Fruit fly (Drosophila melanogaster) whole organism, prepupa: ENCODE results near the gene CG6026.

ENCODE experiments used
- Blimp-1 ChIP-seq: fragments of 200-800 bp; sonication (Bioruptor generic); optimal IDR thresholded peaks from 3 replicates; lab custom pipeline; 2017; ENCODE audit warnings: missing biosample characterization, missing genetic modification characterization, mild to moderate bottlenecking, moderate library complexity, missing genetic modification reagents
- CG10631 ChIP-seq: fragments of 200-800 bp; sonication (Bioruptor generic); optimal IDR thresholded peaks from 2 replicates; lab custom pipeline; 2016; ENCODE audit warnings: missing biosample characterization, missing genetic modification characterization
- CG10669 ChIP-seq: fragments of 200-800 bp; sonication (Bioruptor generic); optimal IDR thresholded peaks from 3 replicates; lab custom pipeline; 2018; ENCODE audit warnings: missing biosample characterization, mild to moderate bottlenecking, missing genetic modification characterization, moderate library complexity
- CG11294 ChIP-seq: fragments of 200-800 bp; sonication (Bioruptor generic); IDR thresholded peaks from 2 replicates; pipeline ENCODE4 v1.3.6; 2022; ENCODE audit warnings: missing biosample characterization, missing genetic modification characterization
- CG11762 ChIP-seq: fragments of 200-800 bp; sonication (Bioruptor generic); optimal IDR thresholded peaks from 3 replicates; lab custom pipeline; 2016; ENCODE audit warnings: missing biosample characterization, missing genetic modification characterization; ENCODE audit not compliant: insufficient read depth
- CG11902 ChIP-seq: fragments of 200-800 bp; sonication (Bioruptor generic); optimal IDR thresholded peaks from 3 replicates; lab custom pipeline; 2016; ENCODE audit warnings: missing biosample characterization, missing genetic modification characterization
- CG1621 ChIP-seq: fragments of 200-800 bp; sonication (Bioruptor generic); optimal IDR thresholded peaks from 3 replicates; lab custom pipeline; 2018; ENCODE audit warnings: missing biosample characterization, mild to moderate bottlenecking, missing genetic modification characterization
- CG16779 ChIP-seq: fragments of 200-800 bp; sonication (Bioruptor generic); optimal IDR thresholded peaks from 3 replicates; lab custom pipeline; 2017; ENCODE audit warnings: missing biosample characterization, mild to moderate bottlenecking, missing genetic modification characterization
- CG3032 ChIP-seq: fragments of 200-800 bp; optimal IDR thresholded peaks from 2 replicates; lab custom pipeline; 2019; ENCODE audit warnings: missing biosample characterization, mild to moderate bottlenecking, missing genetic modification characterization, moderate library complexity
- CG31627 ChIP-seq: fragments of 200-800 bp; sonication (Bioruptor generic); optimal IDR thresholded peaks from 3 replicates; lab custom pipeline; 2016; ENCODE audit warnings: missing biosample characterization, missing genetic modification characterization
- CG32006 ChIP-seq: fragments of 200-800 bp; sonication (Bioruptor generic); optimal IDR thresholded peaks from 3 replicates; lab custom pipeline; 2017; ENCODE audit warnings: missing biosample characterization, mild to moderate bottlenecking, missing genetic modification characterization
- CG34406 ChIP-seq: fragments of 200-800 bp; sonication (Bioruptor generic); optimal IDR thresholded peaks from 3 replicates; lab custom pipeline; 2016; ENCODE audit warnings: missing biosample characterization, missing genetic modification characterization
- CG3919 ChIP-seq: fragments of 200-800 bp; sonication (Bioruptor generic); optimal IDR thresholded peaks from 3 replicates; lab custom pipeline; 2016; ENCODE audit warnings: missing biosample characterization, missing genetic modification characterization
- CG4318 ChIP-seq: fragments of 200-800 bp; sonication (Bioruptor generic); optimal IDR thresholded peaks from 3 replicates; lab custom pipeline; 2017; ENCODE audit warnings: missing biosample characterization, mild to moderate bottlenecking, missing genetic modification characterization
- CG6163 ChIP-seq: fragments of 200-800 bp; sonication (Bioruptor generic); IDR thresholded peaks from 3 replicates; pipeline ENCODE4 v1.3.6; 2022; ENCODE audit warnings: missing biosample characterization, missing genetic modification characterization
- CG6792 ChIP-seq: fragments of 200-800 bp; sonication (Bioruptor generic); optimal IDR thresholded peaks from 3 replicates; lab custom pipeline; 2016; ENCODE audit warnings: missing biosample characterization, missing genetic modification characterization
- CG6854 ChIP-seq: fragments of 200-800 bp; sonication (Bioruptor generic); optimal IDR thresholded peaks from 2 replicates; lab custom pipeline; 2017; ENCODE audit warnings: missing biosample characterization, mild to moderate bottlenecking, missing genetic modification characterization
- CG7368 ChIP-seq: fragments of 200-800 bp; sonication (Bioruptor generic); optimal IDR thresholded peaks from 3 replicates; lab custom pipeline; 2016; ENCODE audit warnings: missing biosample characterization, missing genetic modification characterization
- CG8119 ChIP-seq: fragments of 200-800 bp; sonication (Bioruptor generic); IDR thresholded peaks from 3 replicates; pipeline ENCODE4 v1.3.6; 2022; ENCODE audit warnings: missing biosample characterization, missing genetic modification characterization
- CG8319 ChIP-seq: fragments of 200-800 bp; sonication (Bioruptor generic); optimal IDR thresholded peaks from 3 replicates; lab custom pipeline; 2016; ENCODE audit warnings: missing biosample characterization, missing genetic modification characterization
- CG8632 ChIP-seq: fragments of 200-800 bp; sonication (Bioruptor generic); optimal IDR thresholded peaks from 3 replicates; lab custom pipeline; 2016; ENCODE audit warnings: missing biosample characterization, missing genetic modification characterization
- CG9139 ChIP-seq: fragments of 200-800 bp; sonication (Bioruptor generic); optimal IDR thresholded peaks from 3 replicates; lab custom pipeline; 2017; ENCODE audit warnings: missing biosample characterization, mild to moderate bottlenecking, missing genetic modification characterization
- Eip75B ChIP-seq: fragments of 200-800 bp; sonication (Bioruptor generic); optimal IDR thresholded peaks from 3 replicates; lab custom pipeline; 2016; ENCODE audit warnings: missing biosample characterization, missing genetic modification characterization
- Eip78C ChIP-seq: fragments of 200-800 bp; sonication (Bioruptor generic); peaks from one replicate; lab custom pipeline; 2016; ENCODE audit warnings: missing biosample characterization, missing genetic modification characterization
- Eip93F ChIP-seq: fragments of 200-800 bp; sonication (Bioruptor generic); optimal IDR thresholded peaks from 2 replicates; lab custom pipeline; 2016; ENCODE audit warnings: missing biosample characterization, mild to moderate bottlenecking, missing genetic modification characterization
- Ets96B ChIP-seq: fragments of 200-800 bp; optimal IDR thresholded peaks from 2 replicates; lab custom pipeline; 2019; ENCODE audit warnings: missing biosample characterization, mild to moderate bottlenecking, missing genetic modification characterization, moderate library complexity
- Gug ChIP-seq: fragments of 200-800 bp; sonication (Bioruptor generic); IDR thresholded peaks from 2 replicates; pipeline ENCODE4 v1.3.6; 2022; ENCODE audit warnings: missing biosample characterization, missing genetic modification characterization
- Hr38 ChIP-seq: sonication (Bioruptor generic); optimal IDR thresholded peaks from 2 replicates; lab custom pipeline; 2016; ENCODE audit warnings: missing biosample characterization, missing genetic modification characterization
- Hr39 ChIP-seq: fragments of 200-800 bp; sonication (Bioruptor generic); optimal IDR thresholded peaks from 2 replicates; lab custom pipeline; 2016; ENCODE audit warnings: missing biosample characterization, missing genetic modification characterization
- Met ChIP-seq: fragments of 200-800 bp; sonication (Bioruptor generic); optimal IDR thresholded peaks from 3 replicates; lab custom pipeline; 2016; ENCODE audit warnings: missing biosample characterization, missing genetic modification characterization
- Smox ChIP-seq: fragments of 200-800 bp; sonication (Bioruptor generic); optimal IDR thresholded peaks from 3 replicates; lab custom pipeline; 2016; ENCODE audit warnings: missing biosample characterization, missing genetic modification characterization
- Sox102F ChIP-seq: fragments of 200-800 bp; sonication (Bioruptor generic); optimal IDR thresholded peaks from 2 replicates; lab custom pipeline; 2016; ENCODE audit warnings: missing biosample characterization, mild to moderate bottlenecking, missing genetic modification characterization
- Sox14 ChIP-seq: fragments of 200-800 bp; sonication (Bioruptor generic); optimal IDR thresholded peaks from 3 replicates; lab custom pipeline; 2016; ENCODE audit warnings: missing biosample characterization, missing genetic modification characterization
- Sox15 ChIP-seq: fragments of 200-800 bp; sonication (Bioruptor generic); optimal IDR thresholded peaks from 3 replicates; lab custom pipeline; 2016; ENCODE audit warnings: missing biosample characterization, missing genetic modification characterization
- achi ChIP-seq: fragments of 200-800 bp; sonication (Bioruptor generic); optimal IDR thresholded peaks from 3 replicates; lab custom pipeline; 2016; ENCODE audit warnings: missing biosample characterization, missing genetic modification characterization
- acj6 ChIP-seq: fragments of 200-800 bp; sonication (Bioruptor generic); optimal IDR thresholded peaks from 3 replicates; lab custom pipeline; 2016; ENCODE audit warnings: missing biosample characterization, missing genetic modification characterization
- cyc ChIP-seq: fragments of 200-800 bp; sonication (Bioruptor generic); optimal IDR thresholded peaks from 3 replicates; lab custom pipeline; 2016; ENCODE audit warnings: missing biosample characterization, missing genetic modification characterization
- dsx ChIP-seq: fragments of 200-800 bp; optimal IDR thresholded peaks from 3 replicates; lab custom pipeline; 2019; ENCODE audit warnings: missing biosample characterization, mild to moderate bottlenecking, missing genetic modification characterization, moderate library complexity; ENCODE audit not compliant: poor library complexity, severe bottlenecking
- eg ChIP-seq: fragments of 200-800 bp; sonication (Bioruptor generic); IDR thresholded peaks from 3 replicates; pipeline ENCODE4 v1.3.6; 2022; ENCODE audit warnings: missing biosample characterization, missing genetic modification characterization
- esn ChIP-seq: fragments of 200-800 bp; sonication (Bioruptor generic); optimal IDR thresholded peaks from 2 replicates; lab custom pipeline; 2016; ENCODE audit warnings: missing biosample characterization, mild to moderate bottlenecking, missing genetic modification characterization, moderate library complexity
- fd59A ChIP-seq: fragments of 200-800 bp; sonication (Bioruptor generic); optimal IDR thresholded peaks from 2 replicates; lab custom pipeline; 2017; ENCODE audit warnings: missing biosample characterization, mild to moderate bottlenecking, missing genetic modification characterization, missing genetic modification reagents
- fd85E ChIP-seq: fragments of 200-800 bp; sonication (Bioruptor generic); optimal IDR thresholded peaks from 3 replicates; lab custom pipeline; 2016; ENCODE audit warnings: missing biosample characterization, missing genetic modification characterization
- fkh ChIP-seq: fragments of 200-800 bp; sonication (Bioruptor generic); optimal IDR thresholded peaks from 3 replicates; lab custom pipeline; 2017; ENCODE audit warnings: missing biosample characterization, mild to moderate bottlenecking, missing genetic modification characterization, moderate library complexity
- pdm3 ChIP-seq: fragments of 200-800 bp; sonication (Bioruptor generic); optimal IDR thresholded peaks from 3 replicates; lab custom pipeline; 2016; ENCODE audit warnings: missing biosample characterization, missing genetic modification characterization
- spab ChIP-seq: fragments of 200-800 bp; sonication (Bioruptor generic); optimal IDR thresholded peaks from 2 replicates; lab custom pipeline; 2017; ENCODE audit warnings: missing biosample characterization, mild to moderate bottlenecking, missing genetic modification characterization, missing genetic modification reagents
- ss ChIP-seq, 2 experiments: fragments of 200-800 bp; sonication (Bioruptor generic); optimal IDR thresholded peaks; 2 replicates in 1 of 2; 3 replicates in 1 of 2; lab custom pipeline; 2017 to 2018; ENCODE audit warnings: mild to moderate bottlenecking in 2 of 2, missing biosample characterization in 2 of 2, missing genetic modification characterization in 2 of 2, moderate library complexity in 1 of 2
- topi ChIP-seq: fragments of 200-800 bp; sonication (Bioruptor generic); optimal IDR thresholded peaks from 3 replicates; lab custom pipeline; 2016; ENCODE audit warnings: missing biosample characterization, missing genetic modification characterization
- vri ChIP-seq: fragments of 200-800 bp; sonication (Bioruptor generic); optimal IDR thresholded peaks from 3 replicates; lab custom pipeline; 2016; ENCODE audit warnings: missing biosample characterization, mild to moderate bottlenecking, missing genetic modification characterization

Gene CG6026

dm6 chr3R:19033238-19033637 is at the start of gene CG6026:
CG6026 (plus strand) TSS chr3R:19033538.
- peak; percentile 17 for TF ChIP-seq CG6854
- TF ChIP-seq CG11294 (GFP tag; lab: Robert Waterston, UW), result no peak
- no peak for TF ChIP-seq fd59A
- TF ChIP-seq cyc (GFP tag; lab: Kevin White, UChicago), result no peak
- TF ChIP-seq eg (GFP tag; lab: Robert Waterston, UW), result 0 out of 3 replicates have a peak, but pooled peaks have one; percentile 22
- no peak for TF ChIP-seq CG10631
- TF ChIP-seq Gug (GFP tag; lab: Robert Waterston, UW), result no peak
- peak; percentile 37 for TF ChIP-seq Eip78C
- peak; percentile 19; the same call in 1 of the 3 replicates for TF ChIP-seq CG8119 (GFP tag; lab: Robert Waterston, UW)
- TF ChIP-seq CG6792 (GFP tag; lab: Kevin White, UChicago), result no peak

- TF ChIP-seq CG8119 (GFP tag; lab: Robert Waterston, UW), result peak; percentile 76
- TF ChIP-seq Sox15 (GFP tag; lab: Kevin White, UChicago), result peak; percentile 66
- peak; percentile 74 for TF ChIP-seq CG32006 (GFP tag; lab: Kevin White, UChicago)
- no peak for TF ChIP-seq Blimp-1 (GFP tag; lab: Kevin White, UChicago)
- TF ChIP-seq topi (GFP tag; lab: Kevin White, UChicago), result peak; percentile 58
- TF ChIP-seq ss (GFP tag; optimal IDR thresholded peaks at IDR 0.05; lab: Kevin White, UChicago), result peak in 1 of 2 experiments; percentile 56
- TF ChIP-seq esn (GFP tag; lab: Kevin White, UChicago), result peak; percentile 75
- no peak for TF ChIP-seq CG1621 (tag; lab: Kevin White, UChicago)
- peak; percentile 74 for TF ChIP-seq vri (GFP tag; lab: Kevin White, UChicago)
- peak; percentile 55 for TF ChIP-seq CG11762 (GFP tag; lab: Kevin White, UChicago)
- TF ChIP-seq CG3919 (GFP tag; lab: Kevin White, UChicago), result peak; percentile 56
- no peak for TF ChIP-seq fd85E
- TF ChIP-seq Eip78C, result peak; percentile 79
- peak; percentile 58 for TF ChIP-seq Eip93F
- TF ChIP-seq Sox102F, result peak; percentile 78
- peak; percentile 83 for TF ChIP-seq CG34406
- peak; percentile 90 for TF ChIP-seq fkh (GFP tag; lab: Kevin White, UChicago)
- peak; percentile 76 for TF ChIP-seq Met
- TF ChIP-seq pdm3 (GFP tag; lab: Kevin White, UChicago), result peak; percentile 72
- no peak for TF ChIP-seq CG6854
- TF ChIP-seq CG11294 (GFP tag; lab: Robert Waterston, UW), result peak; percentile 61; the same call in 1 of the 2 replicates
- peak; percentile 61 for TF ChIP-seq CG10669
- TF ChIP-seq CG4318 (GFP tag; lab: Kevin White, UChicago), result peak; percentile 36
- TF ChIP-seq Hr38 (GFP tag; lab: Kevin White, UChicago), result no peak
- TF ChIP-seq spab (GFP tag; lab: Kevin White, UChicago), result no peak
- TF ChIP-seq CG3032, result peak; percentile 68
- TF ChIP-seq dsx, result peak; percentile 70
- TF ChIP-seq Sox14 (GFP tag; lab: Kevin White, UChicago), result peak; percentile 63
- TF ChIP-seq achi (GFP tag; lab: Kevin White, UChicago), result peak; percentile 76
- TF ChIP-seq Smox (GFP tag; lab: Kevin White, UChicago), result peak; percentile 78
- TF ChIP-seq Eip75B, result peak; percentile 62
- TF ChIP-seq Ets96B (tag; lab: Kevin White, UChicago), result peak; percentile 73
- peak; percentile 54 for TF ChIP-seq Hr39
- TF ChIP-seq CG11902, result peak; percentile 10
- peak; percentile 41 for TF ChIP-seq fd59A
- TF ChIP-seq CG8319 (GFP tag; lab: Kevin White, UChicago), result peak; percentile 37
- no peak for TF ChIP-seq CG9139
- peak; percentile 66 for TF ChIP-seq CG31627 (GFP tag; lab: Kevin White, UChicago)
- peak; percentile 71 for TF ChIP-seq CG8632 (GFP tag; lab: Kevin White, UChicago)
- no peak for TF ChIP-seq CG16779 (tag; lab: Kevin White, UChicago)
- TF ChIP-seq Gug (GFP tag; lab: Robert Waterston, UW), result peak; percentile 69; the same call in 1 of the 2 replicates
- TF ChIP-seq CG6163 (GFP tag; lab: Robert Waterston, UW), result peak; percentile 86
- TF ChIP-seq CG10631, result peak; percentile 76
- TF ChIP-seq CG7368 (GFP tag; lab: Kevin White, UChicago), result peak; percentile 49
- peak; percentile 83 for TF ChIP-seq acj6 (GFP tag; lab: Kevin White, UChicago)
- peak; percentile 90 for TF ChIP-seq eg (GFP tag; lab: Robert Waterston, UW)
Observed at dm6 chr3R:18983614-18984185, 49.6 kb upstream of the CG6026 start, which contains the start of the genes snRNP-U1-C and gukh. snRNP-U1-C (minus strand) TSS chr3R:18983650. gukh (plus strand) TSS chr3R:18984025.
